Fruit fly (Drosophila melanogaster) whole organism, embryonic: ENCODE results near the gene CG1309.
A peak's percentile ranks its signal among the peaks of the same experiment; 100 is the strongest.

Source experiments
- Atf-2 ChIP-seq: fragments of 200-800 bp; sonication (Bioruptor generic); optimal IDR thresholded peaks from 2 replicates; lab custom pipeline; 2016; ENCODE audit warnings: missing biosample characterization, missing genetic modification characterization
- Blimp-1 ChIP-seq: fragments of 200-800 bp; sonication (Bioruptor generic); optimal IDR thresholded peaks from 3 replicates; lab custom pipeline; 2018; ENCODE audit warnings: missing biosample characterization, missing genetic modification characterization, mild to moderate bottlenecking, moderate library complexity, missing genetic modification reagents
- CG10267 ChIP-seq: fragments of 200-800 bp; sonication (Bioruptor generic); optimal IDR thresholded peaks from 2 replicates; lab custom pipeline; 2018; ENCODE audit warnings: missing biosample characterization, mild to moderate bottlenecking, missing genetic modification characterization, moderate library complexity
- CG10565 ChIP-seq: fragments of 200-800 bp; sonication (Bioruptor generic); optimal IDR thresholded peaks from 3 replicates; lab custom pipeline; 2016; ENCODE audit warnings: missing biosample characterization, mild to moderate bottlenecking, missing genetic modification characterization
- CG12071 ChIP-seq: fragments of 200-800 bp; sonication (Bioruptor generic); optimal IDR thresholded peaks from 3 replicates; lab custom pipeline; 2018; ENCODE audit warnings: missing biosample characterization, mild to moderate bottlenecking, missing genetic modification characterization
- CG13424 ChIP-seq: fragments of 200-800 bp; sonication (Bioruptor generic); optimal IDR thresholded peaks from 2 replicates; lab custom pipeline; 2019; ENCODE audit warnings: missing biosample characterization, mild to moderate bottlenecking, missing genetic modification characterization, moderate library complexity
- CG15269 ChIP-seq: fragments of 200-800 bp; sonication (Bioruptor generic); optimal IDR thresholded peaks from 2 replicates; lab custom pipeline; 2018; ENCODE audit warnings: missing biosample characterization, mild to moderate bottlenecking, missing genetic modification characterization, moderate library complexity
- CG17361 ChIP-seq: fragments of 200-800 bp; sonication (Bioruptor generic); IDR thresholded peaks from 3 replicates; pipeline ENCODE4 v1.3.6; 2022; ENCODE audit warnings: missing biosample characterization, missing genetic modification characterization
- CG18262 ChIP-seq: fragments of 200-800 bp; optimal IDR thresholded peaks from 3 replicates; lab custom pipeline; 2019; ENCODE audit warnings: missing biosample characterization, mild to moderate bottlenecking, missing genetic modification characterization, moderate library complexity
- CG18599 ChIP-seq: fragments of 200-800 bp; sonication (Bioruptor generic); optimal IDR thresholded peaks from 3 replicates; lab custom pipeline; 2017; ENCODE audit warnings: missing biosample characterization, missing genetic modification characterization, mild to moderate bottlenecking, moderate library complexity, missing genetic modification reagents
- CG18619 ChIP-seq: fragments of 200-800 bp; sonication (Bioruptor generic); optimal IDR thresholded peaks from 3 replicates; lab custom pipeline; 2017; ENCODE audit warnings: missing biosample characterization, mild to moderate bottlenecking, missing genetic modification characterization
- CG2120 ChIP-seq: fragments of 200-800 bp; sonication (Bioruptor generic); optimal IDR thresholded peaks from 3 replicates; lab custom pipeline; 2016; ENCODE audit warnings: missing biosample characterization, missing genetic modification characterization
- CG2129 ChIP-seq: fragments of 200-800 bp; sonication (Bioruptor generic); IDR thresholded peaks from 2 replicates; pipeline ENCODE4 v1.3.6; 2022; ENCODE audit warnings: missing biosample characterization, missing genetic modification characterization; ENCODE audit not compliant: partially characterized antibody
- CG3281 ChIP-seq: fragments of 200-800 bp; sonication (Bioruptor generic); optimal IDR thresholded peaks from 3 replicates; lab custom pipeline; 2017; ENCODE audit warnings: missing biosample characterization, mild to moderate bottlenecking, missing genetic modification characterization
- CG4424 ChIP-seq: fragments of 200-800 bp; sonication (Bioruptor generic); optimal IDR thresholded peaks from 3 replicates; lab custom pipeline; 2016; ENCODE audit warnings: missing biosample characterization, missing genetic modification characterization
- CG6654 ChIP-seq: fragments of 200-800 bp; sonication (Bioruptor generic); optimal IDR thresholded peaks from 2 replicates; lab custom pipeline; 2017; ENCODE audit warnings: missing biosample characterization, mild to moderate bottlenecking, missing genetic modification characterization
- CG7839 ChIP-seq: fragments of 200-800 bp; sonication (Bioruptor generic); optimal IDR thresholded peaks from 3 replicates; lab custom pipeline; 2018; ENCODE audit warnings: missing biosample characterization, mild to moderate bottlenecking, missing genetic modification characterization, moderate library complexity
- CG8924 ChIP-seq: fragments of 200-800 bp; optimal IDR thresholded peaks from 3 replicates; lab custom pipeline; 2019; ENCODE audit warnings: missing biosample characterization, mild to moderate bottlenecking, missing genetic modification characterization, moderate library complexity
- D19B ChIP-seq: fragments of 200-800 bp; sonication (Bioruptor generic); optimal IDR thresholded peaks from 2 replicates; lab custom pipeline; 2017; ENCODE audit warnings: missing biosample characterization, mild to moderate bottlenecking, missing genetic modification characterization
- Dek ChIP-seq: fragments of 200-800 bp; sonication (Bioruptor generic); optimal IDR thresholded peaks from 3 replicates; lab custom pipeline; 2019; ENCODE audit warnings: missing biosample characterization, mild to moderate bottlenecking, missing genetic modification characterization, moderate library complexity
- Dfd ChIP-seq, 2 experiments: fragments of >200 bp; optimal IDR thresholded peaks; 2 replicates each; lab custom pipeline; 2017; ENCODE audit warnings: missing biosample characterization in 2 of 2, missing genetic modification characterization in 2 of 2
- Hsf ChIP-seq: fragments of 200-800 bp; sonication (Bioruptor generic); optimal IDR thresholded peaks from 3 replicates; lab custom pipeline; 2016; ENCODE audit warnings: missing biosample characterization, missing genetic modification characterization
- Med ChIP-seq: fragments of 200-800 bp; sonication (Bioruptor generic); peaks from one replicate; lab custom pipeline; 2016; ENCODE audit warnings: missing biosample characterization, missing genetic modification characterization, mild to moderate bottlenecking, inconsistent platforms, moderate library complexity
- Meics ChIP-seq: fragments of 200-800 bp; sonication (Bioruptor generic); optimal IDR thresholded peaks from 2 replicates; lab custom pipeline; 2017; ENCODE audit warnings: missing biosample characterization, mild to moderate bottlenecking, missing genetic modification characterization
- Myb ChIP-seq: fragments of 200-800 bp; sonication (Bioruptor generic); optimal IDR thresholded peaks from 2 replicates; lab custom pipeline; 2016; ENCODE audit warnings: missing biosample characterization, missing genetic modification characterization
- Oli ChIP-seq: fragments of 200-800 bp; sonication (Bioruptor generic); optimal IDR thresholded peaks from 2 replicates; lab custom pipeline; 2018; ENCODE audit warnings: missing biosample characterization, mild to moderate bottlenecking, missing genetic modification characterization, moderate library complexity
- Scr ChIP-seq: fragments of 200-800 bp; sonication (Bioruptor generic); IDR thresholded peaks from 2 replicates; pipeline ENCODE4 v1.3.6; 2022; ENCODE audit warnings: missing biosample characterization, missing genetic modification characterization; ENCODE audit not compliant: partially characterized antibody
- Side ChIP-seq: fragments of 200-800 bp; sonication (Bioruptor generic); optimal IDR thresholded peaks from 2 replicates; lab custom pipeline; 2016; ENCODE audit warnings: missing biosample characterization, missing genetic modification characterization
- TFAM ChIP-seq: fragments of 200-800 bp; sonication (Bioruptor generic); optimal IDR thresholded peaks from 2 replicates; lab custom pipeline; 2017; ENCODE audit warnings: missing biosample characterization, missing genetic modification characterization, inconsistent platforms
- Xbp1 ChIP-seq: fragments of 200-800 bp; sonication (Bioruptor generic); optimal IDR thresholded peaks from 3 replicates; lab custom pipeline; 2016; ENCODE audit warnings: missing biosample characterization, mild to moderate bottlenecking, missing genetic modification characterization
- ac ChIP-seq: fragments of 200-800 bp; sonication (Bioruptor generic); optimal IDR thresholded peaks from 3 replicates; lab custom pipeline; 2017; ENCODE audit warnings: missing biosample characterization, mild to moderate bottlenecking, missing genetic modification characterization
- ato ChIP-seq: fragments of 200-800 bp; sonication (Bioruptor generic); IDR thresholded peaks from 2 replicates; pipeline ENCODE4 v1.3.6; 2022; ENCODE audit warnings: missing biosample characterization, missing genetic modification characterization; ENCODE audit not compliant: partially characterized antibody
- caup ChIP-seq: fragments of 200-800 bp; sonication (Bioruptor generic); optimal IDR thresholded peaks from 3 replicates; lab custom pipeline; 2017; ENCODE audit warnings: missing biosample characterization, mild to moderate bottlenecking, missing genetic modification characterization, moderate library complexity; ENCODE audit not compliant: severe bottlenecking
- crc ChIP-seq: fragments of 200-800 bp; sonication (Bioruptor generic); optimal IDR thresholded peaks from 2 replicates; lab custom pipeline; 2016; ENCODE audit warnings: missing biosample characterization, missing genetic modification characterization
- emc ChIP-seq: fragments of 200-800 bp; sonication (Bioruptor generic); optimal IDR thresholded peaks from 2 replicates; lab custom pipeline; 2016; ENCODE audit warnings: missing biosample characterization, missing genetic modification characterization
- eve ChIP-seq, 2 experiments: fragments of >200 bp; optimal IDR thresholded peaks; 2 replicates each; lab custom pipeline; 2017; ENCODE audit warnings: missing biosample characterization in 2 of 2, missing genetic modification characterization in 2 of 2
- fd96Cb ChIP-seq: fragments of 200-800 bp; sonication (Bioruptor generic); optimal IDR thresholded peaks from 2 replicates; lab custom pipeline; 2018; ENCODE audit warnings: missing biosample characterization, mild to moderate bottlenecking, missing genetic modification characterization, moderate library complexity
- gem ChIP-seq: fragments of 200-800 bp; sonication (Bioruptor generic); optimal IDR thresholded peaks from 2 replicates; lab custom pipeline; 2019; ENCODE audit warnings: missing biosample characterization, mild to moderate bottlenecking, missing genetic modification characterization, moderate library complexity
- gsb-n ChIP-seq: fragments of 200-800 bp; sonication (Bioruptor generic); optimal IDR thresholded peaks from 3 replicates; lab custom pipeline; 2018; ENCODE audit warnings: missing biosample characterization, mild to moderate bottlenecking, missing genetic modification characterization
- kay ChIP-seq: fragments of 200-800 bp; sonication (Bioruptor generic); optimal IDR thresholded peaks from 2 replicates; lab custom pipeline; 2016; ENCODE audit warnings: missing biosample characterization, missing genetic modification characterization
- maf-S ChIP-seq: fragments of 200-800 bp; sonication (Bioruptor generic); optimal IDR thresholded peaks from 2 replicates; lab custom pipeline; 2016; ENCODE audit warnings: missing biosample characterization, missing genetic modification characterization
- nmo ChIP-seq: fragments of 200-800 bp; sonication (Bioruptor generic); optimal IDR thresholded peaks from 2 replicates; lab custom pipeline; 2018; ENCODE audit warnings: missing biosample characterization, mild to moderate bottlenecking, missing genetic modification characterization, moderate library complexity
- phol ChIP-seq: fragments of 200-800 bp; sonication (Bioruptor generic); optimal IDR thresholded peaks from 3 replicates; lab custom pipeline; 2018; ENCODE audit warnings: missing biosample characterization, mild to moderate bottlenecking, missing genetic modification characterization, moderate library complexity
- salm ChIP-seq: fragments of 200-800 bp; sonication (Bioruptor generic); optimal IDR thresholded peaks from 2 replicates; lab custom pipeline; 2018; ENCODE audit warnings: missing biosample characterization, mild to moderate bottlenecking, missing genetic modification characterization
- scrt ChIP-seq: fragments of 200-800 bp; sonication (Bioruptor generic); optimal IDR thresholded peaks from 2 replicates; lab custom pipeline; 2018; ENCODE audit warnings: missing biosample characterization, mild to moderate bottlenecking, missing genetic modification characterization, moderate library complexity
- stc ChIP-seq: fragments of 200-800 bp; sonication (Bioruptor generic); IDR thresholded peaks from 2 replicates; pipeline ENCODE4 v1.3.6; 2022; ENCODE audit warnings: missing biosample characterization, missing genetic modification characterization
- sug ChIP-seq: fragments of 200-800 bp; optimal IDR thresholded peaks from 2 replicates; lab custom pipeline; 2019; ENCODE audit warnings: missing biosample characterization, mild to moderate bottlenecking, missing genetic modification characterization, moderate library complexity
- unpg ChIP-seq: fragments of 200-800 bp; sonication (Bioruptor generic); optimal IDR thresholded peaks from 3 replicates; lab custom pipeline; 2018; ENCODE audit warnings: missing biosample characterization, mild to moderate bottlenecking, missing genetic modification characterization, moderate library complexity

The CG1309 gene

dm6 chr3L:4232724-4233367 lies 26.4 kb upstream of the CG1309 start (continued):
- TF ChIP-seq caup (GFP tag; lab: Kevin White, UChicago) = no peak
- no peak for TF ChIP-seq kay (GFP tag; lab: Kevin White, UChicago)
- peak; percentile 48 for TF ChIP-seq CG7839 (tag; lab: Kevin White, UChicago)
- TF ChIP-seq Dek = no peak
- TF ChIP-seq scrt (GFP tag; lab: Kevin White, UChicago) = no peak
- TF ChIP-seq gsb-n (tag; lab: Kevin White, UChicago) = peak; percentile 7
- TF ChIP-seq CG12071 = peak; percentile 6
- TF ChIP-seq Oli (tag; lab: Kevin White, UChicago) = peak; percentile 50
- peak; percentile 48 for TF ChIP-seq CG3281 (GFP tag; lab: Kevin White, UChicago)
- no peak for TF ChIP-seq crc
- no peak for TF ChIP-seq salm (tag; lab: Kevin White, UChicago)
- peak; percentile 21 for TF ChIP-seq unpg
- TF ChIP-seq ato (GFP tag; lab: Robert Waterston, UW) = no peak
- TF ChIP-seq gem = peak; percentile 59
- peak; percentile 21 for TF ChIP-seq CG4424 (GFP tag; lab: Kevin White, UChicago)
- no peak for TF ChIP-seq Side (GFP tag; lab: Kevin White, UChicago)
- TF ChIP-seq TFAM (GFP tag; lab: Kevin White, UChicago) = no peak
- TF ChIP-seq D19B (GFP tag; lab: Kevin White, UChicago) = peak; percentile 12
- peak; percentile 73 for TF ChIP-seq Med (GFP tag; lab: Kevin White, UChicago)
- no peak for TF ChIP-seq CG10565 (GFP tag; lab: Kevin White, UChicago)
- no peak for TF ChIP-seq Dfd (GFP tag; optimal IDR thresholded peaks at IDR 0.05; lab: Kevin White, UChicago)
- TF ChIP-seq emc (GFP tag; lab: Kevin White, UChicago) = no peak
- peak; percentile 50 for TF ChIP-seq ac (GFP tag; lab: Kevin White, UChicago)
- TF ChIP-seq maf-S (GFP tag; lab: Kevin White, UChicago) = no peak
- peak; percentile 41 for TF ChIP-seq CG2120 (GFP tag; lab: Kevin White, UChicago)
- TF ChIP-seq CG17361 (GFP tag; lab: Robert Waterston, UW) = peak; percentile 57; the same call in 2 of the 3 replicates
- TF ChIP-seq CG18262 = peak; percentile 53
- peak; percentile 1 for TF ChIP-seq Blimp-1
- peak; percentile 56 for TF ChIP-seq nmo (GFP tag; lab: Kevin White, UChicago)
- peak; percentile 6 for TF ChIP-seq Xbp1 (GFP tag; lab: Kevin White, UChicago)
- TF ChIP-seq CG13424 (tag; lab: Kevin White, UChicago) = peak; percentile 24
- peak; percentile 9 for TF ChIP-seq CG15269 (tag; lab: Kevin White, UChicago)
- no peak for TF ChIP-seq stc (GFP tag; lab: Robert Waterston, UW)
- peak; percentile 10 for TF ChIP-seq CG18619 (GFP tag; lab: Kevin White, UChicago)
- peak; percentile 28 for TF ChIP-seq Meics (GFP tag; lab: Kevin White, UChicago)
- TF ChIP-seq Atf-2 = no peak
- TF ChIP-seq CG6654 = no peak
- TF ChIP-seq CG8924 (tag; lab: Kevin White, UChicago) = peak; percentile 19
- TF ChIP-seq Myb = no peak
- no peak for TF ChIP-seq Hsf (GFP tag; lab: Kevin White, UChicago)
- no peak for TF ChIP-seq Scr (GFP tag; lab: Robert Waterston, UW)
- peak; percentile 5 for TF ChIP-seq CG18599 (GFP tag; lab: Kevin White, UChicago)
- peak; percentile 5 for TF ChIP-seq CG10267 (tag; lab: Kevin White, UChicago)
- peak; percentile 51 for TF ChIP-seq fd96Cb
- TF ChIP-seq phol (tag; lab: Kevin White, UChicago) = peak; percentile 52
- TF ChIP-seq sug (tag; lab: Kevin White, UChicago) = peak; percentile 91
- peak in 1 of 2 experiments; percentile 5 for TF ChIP-seq eve (GFP tag; optimal IDR thresholded peaks at IDR 0.05; lab: Kevin White, UChicago)
- TF ChIP-seq CG2129 (GFP tag; lab: Robert Waterston, UW) = no peak
